Worm (Caenorhabditis elegans) whole organism, young adult: ENCODE results near the gene spp-16.

Experiments
- B0035.1 ChIP-seq: sonication (generic microtip); optimal IDR thresholded peaks from 2 replicates; lab custom pipeline; 2016; ENCODE audit warnings: missing genetic modification characterization, mild to moderate bottlenecking, missing compliant biosample characterization, missing genotype, missing genetic modification reagents
- B0336.3 ChIP-seq: fragments of 200-800 bp; sonication (Bioruptor generic); IDR thresholded peaks from 2 replicates; pipeline ENCODE4 v1.3.6; 2022; ENCODE audit warnings: missing genetic modification characterization, missing compliant biosample characterization
- C17E4.6 ChIP-seq: fragments of 200-800 bp; sonication (Bioruptor generic); IDR thresholded peaks from 2 replicates; pipeline ENCODE4 v1.3.6; 2022; ENCODE audit warnings: missing genetic modification reagents, missing genetic modification characterization, missing compliant biosample characterization
- D2030.7 ChIP-seq: fragments of 200-800 bp; sonication (Bioruptor generic); IDR thresholded peaks from 2 replicates; pipeline ENCODE4 v1.3.6; 2022; ENCODE audit warnings: missing genetic modification reagents, missing genetic modification characterization, missing compliant biosample characterization
- F23B12.7 ChIP-seq: sonication (generic microtip); optimal IDR thresholded peaks from 2 replicates; lab custom pipeline; 2017; ENCODE audit warnings: missing genetic modification characterization, mild to moderate bottlenecking, missing compliant biosample characterization, antibody characterized with exemption, moderate library complexity; ENCODE audit not compliant: insufficient read depth
- F39B2.1 ChIP-seq: fragments of 200-800 bp; sonication (Bioruptor generic); IDR thresholded peaks from 2 replicates; pipeline ENCODE4 v1.3.6; 2022; ENCODE audit warnings: missing genetic modification reagents, missing genetic modification characterization, missing compliant biosample characterization
- F52B5.7 ChIP-seq: sonication (generic microtip); optimal IDR thresholded peaks from 2 replicates; lab custom pipeline; 2016; ENCODE audit warnings: mild to moderate bottlenecking, missing genetic modification characterization, missing compliant biosample characterization
- K12H6.12 ChIP-seq: fragments of 200-800 bp; sonication (Bioruptor generic); optimal IDR thresholded peaks from 2 replicates; lab custom pipeline; 2018; ENCODE audit warnings: mild to moderate bottlenecking, missing genetic modification characterization, missing compliant biosample characterization
- Y56A3A.18 ChIP-seq: fragments of 200-800 bp; sonication (Bioruptor generic); IDR thresholded peaks from 2 replicates; pipeline ENCODE4 v1.3.6; 2022; ENCODE audit warnings: missing genetic modification reagents, missing genetic modification characterization, missing compliant biosample characterization
- ZK185.1 ChIP-seq: sonication (generic microtip); optimal IDR thresholded peaks from 2 replicates; lab custom pipeline; 2016; ENCODE audit warnings: mild to moderate bottlenecking, missing genetic modification characterization, missing compliant biosample characterization; ENCODE audit not compliant: poor library complexity, severe bottlenecking
- aptf-2 ChIP-seq: fragments of 200-800 bp; sonication (Bioruptor generic); conservative IDR thresholded peaks from 2 replicates; pipeline ENCODE4 v1.3.6; 2022; ENCODE audit warnings: missing genetic modification reagents, missing genetic modification characterization, missing compliant biosample characterization
- athp-1 ChIP-seq: sonication (generic microtip); optimal IDR thresholded peaks from 2 replicates; lab custom pipeline; 2017; ENCODE audit warnings: mild to moderate bottlenecking, missing genetic modification characterization, missing compliant biosample characterization
- attf-5 ChIP-seq: fragments of 200-800 bp; sonication (Bioruptor generic); optimal IDR thresholded peaks from 2 replicates; lab custom pipeline; 2018; ENCODE audit warnings: mild to moderate bottlenecking, missing genetic modification characterization, missing compliant biosample characterization
- cebp-1 ChIP-seq, 2 experiments: fragments of 200-800 bp in 1 of 2; sonication (Bioruptor generic) in 1 of 2; sonication (generic microtip) in 1 of 2; IDR thresholded peaks in 1 of 2; optimal IDR thresholded peaks in 1 of 2; 2 replicates each; pipeline versions ENCODE4 v1.3.6 to Lab custom; 2017 to 2022; ENCODE audit warnings: missing compliant biosample characterization in 2 of 2, missing genetic modification characterization in 2 of 2, mild to moderate bottlenecking in 1 of 2, missing genetic modification reagents in 1 of 2, moderate library complexity in 1 of 2
- cebp-2 ChIP-seq: fragments of 200-800 bp; sonication (Bioruptor generic); IDR thresholded peaks from 2 replicates; pipeline ENCODE4 v1.3.6; 2022; ENCODE audit warnings: missing genetic modification characterization, missing compliant biosample characterization
- ceh-58 ChIP-seq: fragments of 200-800 bp; sonication (Bioruptor generic); IDR thresholded peaks from 2 replicates; pipeline ENCODE4 v1.3.6; 2022; ENCODE audit warnings: missing genetic modification characterization, missing compliant biosample characterization
- chd-7 ChIP-seq: sonication (generic microtip); optimal IDR thresholded peaks from 2 replicates; lab custom pipeline; 2016; ENCODE audit warnings: mild to moderate bottlenecking, missing genetic modification characterization, moderate library complexity, missing compliant biosample characterization
- dpff-1 ChIP-seq: sonication (generic microtip); optimal IDR thresholded peaks from 2 replicates; lab custom pipeline; 2017; ENCODE audit warnings: mild to moderate bottlenecking, missing genetic modification characterization, missing compliant biosample characterization
- dpl-1 ChIP-seq: fragments of 150-350 bp; optimal IDR thresholded peaks from 2 replicates; lab custom pipeline; 2014; ENCODE audit warnings: missing biosample characterization, missing genetic modification reagents, missing genetic modification characterization
- ekl-4 ChIP-seq: fragments of 200-800 bp; sonication (Bioruptor generic); IDR thresholded peaks from 2 replicates; pipeline ENCODE4 v1.3.6; 2022; ENCODE audit warnings: missing genetic modification reagents, missing genetic modification characterization, missing compliant biosample characterization
- ets-4 ChIP-seq: fragments of 200-800 bp; sonication (Bioruptor generic); optimal IDR thresholded peaks from 2 replicates; lab custom pipeline; 2018; ENCODE audit warnings: mild to moderate bottlenecking, missing genetic modification characterization, missing compliant biosample characterization
- fkh-3 ChIP-seq: sonication (generic microtip); optimal IDR thresholded peaks from 2 replicates; lab custom pipeline; 2016; ENCODE audit warnings: mild to moderate bottlenecking, missing genetic modification characterization, missing compliant biosample characterization
- hlh-12 ChIP-seq: sonication (generic microtip); optimal IDR thresholded peaks from 2 replicates; lab custom pipeline; 2016; ENCODE audit warnings: missing genetic modification characterization, missing compliant biosample characterization
- hlh-26 ChIP-seq: fragments of 200-800 bp; sonication (Bioruptor generic); conservative IDR thresholded peaks from 2 replicates; pipeline ENCODE4 v1.3.6; 2022; ENCODE audit warnings: missing genetic modification reagents, missing genetic modification characterization, missing compliant biosample characterization
- lsl-1 ChIP-seq: fragments of 200-800 bp; sonication (Bioruptor generic); optimal IDR thresholded peaks from 2 replicates; lab custom pipeline; 2018; ENCODE audit warnings: mild to moderate bottlenecking, missing genetic modification characterization, moderate library complexity, missing compliant biosample characterization
- madf-3 ChIP-seq: fragments of 200-800 bp; sonication (Bioruptor generic); IDR thresholded peaks from 2 replicates; pipeline ENCODE4 v1.3.6; 2022; ENCODE audit warnings: missing genetic modification reagents, missing genetic modification characterization, missing compliant biosample characterization
- madf-6 ChIP-seq: fragments of 200-800 bp; sonication (Bioruptor generic); IDR thresholded peaks from 2 replicates; pipeline ENCODE4 v1.3.6; 2022; ENCODE audit warnings: missing genetic modification reagents, missing genetic modification characterization, missing compliant biosample characterization
- nfya-1 ChIP-seq: sonication (generic microtip); optimal IDR thresholded peaks from 2 replicates; lab custom pipeline; 2017; ENCODE audit warnings: antibody characterized with exemption, missing compliant biosample characterization, missing genetic modification characterization, borderline replicate concordance; ENCODE audit not compliant: insufficient read depth
- nfyb-1 ChIP-seq: fragments of 200-800 bp; sonication (Bioruptor generic); IDR thresholded peaks from 2 replicates; pipeline ENCODE4 v1.3.6; 2022; ENCODE audit warnings: missing genetic modification reagents, missing genetic modification characterization, missing compliant biosample characterization
- nhr-120 ChIP-seq: fragments of 200-800 bp; sonication (Bioruptor generic); IDR thresholded peaks from 2 replicates; pipeline ENCODE4 v1.3.6; 2022; ENCODE audit warnings: missing genetic modification characterization, missing compliant biosample characterization
- nhr-179 ChIP-seq: sonication (generic microtip); optimal IDR thresholded peaks from 2 replicates; lab custom pipeline; 2016; ENCODE audit warnings: mild to moderate bottlenecking, missing genetic modification characterization, missing compliant biosample characterization
- rcor-1 ChIP-seq: fragments of 200-800 bp; sonication (Bioruptor generic); IDR thresholded peaks from 2 replicates; pipeline ENCODE4 v1.3.6; 2022; ENCODE audit warnings: missing genetic modification reagents, missing genetic modification characterization, missing compliant biosample characterization
- rpc-1 ChIP-seq, 2 experiments: fragments of 150-350 bp in 1 of 2; sonication (generic microtip) in 1 of 2; optimal IDR thresholded peaks; 2 replicates each; lab custom pipeline; 2014 to 2018; ENCODE audit warnings: missing biosample characterization in 1 of 2, missing genetic modification characterization in 1 of 2, missing genetic modification reagents in 1 of 2, missing genotype in 1 of 2
- snpc-1.3 ChIP-seq: sonication (generic microtip); optimal IDR thresholded peaks from 2 replicates; lab custom pipeline; 2017; ENCODE audit warnings: missing genetic modification characterization, mild to moderate bottlenecking, missing compliant biosample characterization, antibody characterized with exemption, moderate library complexity, missing genotype, missing genetic modification reagents; ENCODE audit not compliant: insufficient read depth
- snpc-4 ChIP-seq, 5 experiments: fragments of 150-350 bp in 1 of 5; sonication (generic microtip) in 4 of 5; optimal IDR thresholded peaks; 2 replicates each; lab custom pipeline; 2014 to 2018; ENCODE audit warnings: missing genetic modification characterization in 5 of 5, missing biosample characterization in 3 of 5, antibody characterized with exemption in 2 of 5, mild to moderate bottlenecking in 2 of 5, missing compliant biosample characterization in 2 of 5, missing genotype in 2 of 5, moderate library complexity in 2 of 5, missing genetic modification reagents in 1 of 5
- unc-130 ChIP-seq: sonication (generic microtip); optimal IDR thresholded peaks from 2 replicates; lab custom pipeline; 2016; ENCODE audit warnings: missing genetic modification reagents, missing genetic modification characterization, missing compliant biosample characterization
- ztf-18 ChIP-seq: sonication (generic microtip); optimal IDR thresholded peaks from 2 replicates; lab custom pipeline; 2016; ENCODE audit warnings: missing genotype, mild to moderate bottlenecking, missing genetic modification characterization, missing compliant biosample characterization
- ztf-22 ChIP-seq: fragments of 200-800 bp; sonication (Bioruptor generic); optimal IDR thresholded peaks from 2 replicates; lab custom pipeline; 2018; ENCODE audit warnings: mild to moderate bottlenecking, missing genetic modification characterization, moderate library complexity, missing compliant biosample characterization
- ztf-26 ChIP-seq: sonication (generic microtip); optimal IDR thresholded peaks from 2 replicates; lab custom pipeline; 2017; ENCODE audit warnings: missing genetic modification characterization, missing compliant biosample characterization
- ztf-28 ChIP-seq: fragments of 200-800 bp; sonication (Bioruptor generic); IDR thresholded peaks from 2 replicates; pipeline ENCODE4 v1.3.6; 2022; ENCODE audit warnings: missing genetic modification reagents, missing genetic modification characterization, missing compliant biosample characterization

The spp-16 gene

DNA sequence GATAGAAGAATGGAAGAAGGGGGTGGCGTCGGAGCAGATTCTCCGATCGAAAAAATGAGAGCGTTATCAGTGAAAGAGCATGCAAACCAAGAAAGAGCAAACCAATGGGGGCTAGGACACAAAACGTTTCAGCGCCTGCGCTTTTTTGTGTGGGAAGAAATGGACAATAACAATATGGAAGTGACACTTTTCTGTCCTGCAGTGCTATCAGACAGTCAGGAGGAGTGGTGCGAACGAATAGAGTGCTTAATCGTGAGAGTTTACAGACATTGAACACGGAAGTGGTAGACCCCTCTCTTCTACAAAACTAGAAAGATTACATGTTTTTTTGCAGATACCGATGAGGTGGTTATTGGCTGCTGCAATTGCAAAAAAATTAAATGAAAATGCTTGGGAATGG lies 45.7 kb downstream of the spp-16 start (continued):
- TF ChIP-seq D2030.7 (GFP tag; lab: Robert Waterston, UW): no peak
- TF ChIP-seq hlh-26 (GFP tag; lab: Robert Waterston, UW): no peak
- peak; percentile 84 for TF ChIP-seq ztf-22 (GFP tag; lab: Kevin White, UChicago)
- TF ChIP-seq aptf-2 (GFP tag; lab: Robert Waterston, UW): no peak
- TF ChIP-seq ztf-26 (tag; lab: Kevin White, UChicago): no peak
- no peak for TF ChIP-seq ZK185.1 (tag; lab: Kevin White, UChicago)
- TF ChIP-seq athp-1 (tag; lab: Kevin White, UChicago): no peak
- no peak for TF ChIP-seq snpc-4 (GFP tag; optimal IDR thresholded peaks at IDR 0.05; lab: Kevin White, UChicago)
- TF ChIP-seq snpc-4 (tag; optimal IDR thresholded peaks at IDR 0.05; lab: Kevin White, UChicago): no peak
- no peak for TF ChIP-seq B0336.3 (GFP tag; lab: Robert Waterston, UW)
- TF ChIP-seq ztf-18 (tag; lab: Kevin White, UChicago): no peak
- no peak for TF ChIP-seq rpc-1 (optimal IDR thresholded peaks at IDR 0.05; lab: Kevin White, UChicago)
- no peak for TF ChIP-seq rpc-1 (tag; optimal IDR thresholded peaks at IDR 0.05; lab: Kevin White, UChicago)
- no peak for TF ChIP-seq F39B2.1 (GFP tag; lab: Robert Waterston, UW)
- TF ChIP-seq Y56A3A.18: no peak
- TF ChIP-seq K12H6.12 (tag; lab: Kevin White, UChicago): no peak
- no peak for TF ChIP-seq cebp-1 (GFP tag; IDR thresholded peaks at IDR 0.05; lab: Robert Waterston, UW)
- TF ChIP-seq cebp-1 (tag; optimal IDR thresholded peaks at IDR 0.05; lab: Kevin White, UChicago): peak; percentile 40
- TF ChIP-seq attf-5 (GFP tag; lab: Kevin White, UChicago): no peak
- TF ChIP-seq dpl-1 (GFP tag; lab: Kevin White, UChicago): no peak
- TF ChIP-seq rcor-1 (GFP tag; lab: Robert Waterston, UW): no peak
- TF ChIP-seq nhr-120: no peak
- no peak for TF ChIP-seq F23B12.7 (tag; lab: Kevin White, UChicago)
- TF ChIP-seq ztf-28 (GFP tag; lab: Robert Waterston, UW): no peak
- TF ChIP-seq chd-7 (tag; lab: Kevin White, UChicago): peak; percentile 50
- TF ChIP-seq unc-130 (GFP tag; lab: Kevin White, UChicago): no peak
- TF ChIP-seq ceh-58: no peak
- no peak for TF ChIP-seq C17E4.6 (GFP tag; lab: Robert Waterston, UW)
- peak; percentile 93 for TF ChIP-seq ets-4
- TF ChIP-seq B0035.1 (tag; lab: Kevin White, UChicago): no peak
- TF ChIP-seq nfyb-1 (GFP tag; lab: Robert Waterston, UW): peak; percentile 8; the same call in 1 of the 2 replicates
- no peak for TF ChIP-seq lsl-1
- no peak for TF ChIP-seq F52B5.7 (tag; lab: Kevin White, UChicago)
- no peak for TF ChIP-seq madf-3 (GFP tag; lab: Robert Waterston, UW)
- no peak for TF ChIP-seq hlh-12 (tag; lab: Kevin White, UChicago)
- TF ChIP-seq dpff-1 (tag; lab: Kevin White, UChicago): no peak
- TF ChIP-seq fkh-3 (tag; lab: Kevin White, UChicago): no peak
- TF ChIP-seq snpc-1.3 (tag; lab: Kevin White, UChicago): no peak
- TF ChIP-seq ekl-4: no peak; the same call in 1 of the 2 replicates
- TF ChIP-seq nhr-179 (tag; lab: Kevin White, UChicago): no peak
- no peak for TF ChIP-seq cebp-2 (GFP tag; lab: Robert Waterston, UW)
- TF ChIP-seq nfya-1 (tag; lab: Kevin White, UChicago): no peak
- no peak for TF ChIP-seq madf-6 (GFP tag; lab: Robert Waterston, UW)
